Worm (Caenorhabditis elegans) whole organism, young adult: ENCODE measurements around the gene lgl-1.

Experiments
- B0019.2 ChIP-seq: fragments of 200-800 bp; sonication (Bioruptor generic); conservative IDR thresholded peaks from 2 replicates; pipeline ENCODE4 v1.3.6; 2022; ENCODE audit warnings: missing genetic modification reagents, missing genetic modification characterization, missing compliant biosample characterization
- B0035.1 ChIP-seq: sonication (generic microtip); optimal IDR thresholded peaks from 2 replicates; lab custom pipeline; 2016; ENCODE audit warnings: missing genetic modification characterization, mild to moderate bottlenecking, missing compliant biosample characterization, missing genotype, missing genetic modification reagents
- D2030.7 ChIP-seq: fragments of 200-800 bp; sonication (Bioruptor generic); IDR thresholded peaks from 2 replicates; pipeline ENCODE4 v1.3.6; 2022; ENCODE audit warnings: missing genetic modification reagents, missing genetic modification characterization, missing compliant biosample characterization
- F22D6.2 ChIP-seq: sonication (generic microtip); optimal IDR thresholded peaks from 2 replicates; lab custom pipeline; 2016; ENCODE audit warnings: mild to moderate bottlenecking, missing genetic modification characterization, missing compliant biosample characterization
- F23B12.7 ChIP-seq: sonication (generic microtip); optimal IDR thresholded peaks from 2 replicates; lab custom pipeline; 2017; ENCODE audit warnings: missing genetic modification characterization, mild to moderate bottlenecking, missing compliant biosample characterization, antibody characterized with exemption, moderate library complexity; ENCODE audit not compliant: insufficient read depth
- F37B4.10 ChIP-seq: fragments of 200-800 bp; sonication (Bioruptor generic); IDR thresholded peaks from 2 replicates; pipeline ENCODE4 v1.3.6; 2022; ENCODE audit warnings: missing genetic modification characterization, missing compliant biosample characterization
- F57C9.4 ChIP-seq: sonication (generic microtip); optimal IDR thresholded peaks from 2 replicates; lab custom pipeline; 2017; ENCODE audit warnings: mild to moderate bottlenecking, missing genetic modification characterization, missing compliant biosample characterization
- K12H6.12 ChIP-seq: fragments of 200-800 bp; sonication (Bioruptor generic); optimal IDR thresholded peaks from 2 replicates; lab custom pipeline; 2018; ENCODE audit warnings: mild to moderate bottlenecking, missing genetic modification characterization, missing compliant biosample characterization
- Y53G8AR.9 ChIP-seq: fragments of 200-800 bp; sonication (Bioruptor generic); conservative IDR thresholded peaks from 2 replicates; pipeline ENCODE4 v1.3.6; 2022; ENCODE audit warnings: missing genetic modification reagents, missing genetic modification characterization, missing compliant biosample characterization
- Y95B8A.8 ChIP-seq: fragments of 200-800 bp; sonication (Bioruptor generic); IDR thresholded peaks from 2 replicates; pipeline ENCODE4 v1.3.6; 2022; ENCODE audit warnings: missing genetic modification reagents, missing genetic modification characterization, missing compliant biosample characterization
- ZK185.1 ChIP-seq: sonication (generic microtip); optimal IDR thresholded peaks from 2 replicates; lab custom pipeline; 2016; ENCODE audit warnings: mild to moderate bottlenecking, missing genetic modification characterization, missing compliant biosample characterization; ENCODE audit not compliant: poor library complexity, severe bottlenecking
- ama-1 ChIP-seq, 3 experiments: fragments of 150-350 bp in 1 of 3; sonication (generic microtip) in 2 of 3; optimal IDR thresholded peaks; 2 replicates each; lab custom pipeline; 2014 to 2018; ENCODE audit warnings: missing biosample characterization in 2 of 3, missing genetic modification characterization in 2 of 3, missing genetic modification reagents in 2 of 3
- aptf-3 ChIP-seq: fragments of 200-800 bp; sonication (Bioruptor generic); IDR thresholded peaks from 2 replicates; pipeline ENCODE4 v1.3.6; 2022; ENCODE audit warnings: missing genetic modification characterization, missing compliant biosample characterization
- attf-5 ChIP-seq: fragments of 200-800 bp; sonication (Bioruptor generic); optimal IDR thresholded peaks from 2 replicates; lab custom pipeline; 2018; ENCODE audit warnings: mild to moderate bottlenecking, missing genetic modification characterization, missing compliant biosample characterization
- bed-2 ChIP-seq: fragments of 200-800 bp; sonication (Bioruptor generic); IDR thresholded peaks from 2 replicates; pipeline ENCODE4 v1.3.6; 2022; ENCODE audit warnings: missing genetic modification reagents, missing genetic modification characterization, missing compliant biosample characterization
- ceh-27 ChIP-seq: fragments of 200-800 bp; sonication (Bioruptor generic); optimal IDR thresholded peaks from 2 replicates; lab custom pipeline; 2018; ENCODE audit warnings: mild to moderate bottlenecking, missing genetic modification characterization, moderate library complexity, missing compliant biosample characterization
- ceh-58 ChIP-seq: fragments of 200-800 bp; sonication (Bioruptor generic); IDR thresholded peaks from 2 replicates; pipeline ENCODE4 v1.3.6; 2022; ENCODE audit warnings: missing genetic modification characterization, missing compliant biosample characterization
- dpl-1 ChIP-seq: fragments of 150-350 bp; optimal IDR thresholded peaks from 2 replicates; lab custom pipeline; 2014; ENCODE audit warnings: missing biosample characterization, missing genetic modification reagents, missing genetic modification characterization
- egl-18 ChIP-seq: fragments of 200-800 bp; sonication (Bioruptor generic); IDR thresholded peaks from 2 replicates; pipeline ENCODE4 v1.3.6; 2022; ENCODE audit warnings: missing genetic modification reagents, missing genetic modification characterization, missing compliant biosample characterization
- egrh-3 ChIP-seq: fragments of 200-800 bp; sonication (Bioruptor generic); IDR thresholded peaks from 2 replicates; pipeline ENCODE4 v1.3.6; 2022; ENCODE audit warnings: missing genetic modification reagents, missing genetic modification characterization, missing compliant biosample characterization
- ets-4 ChIP-seq: fragments of 200-800 bp; sonication (Bioruptor generic); optimal IDR thresholded peaks from 2 replicates; lab custom pipeline; 2018; ENCODE audit warnings: mild to moderate bottlenecking, missing genetic modification characterization, missing compliant biosample characterization
- let-607 ChIP-seq, 2 experiments: fragments of 200-800 bp in 1 of 2; sonication (Bioruptor generic) in 1 of 2; sonication (generic microtip) in 1 of 2; optimal IDR thresholded peaks; 2 replicates each; lab custom pipeline; 2016 to 2018; ENCODE audit warnings: mild to moderate bottlenecking in 2 of 2, missing compliant biosample characterization in 2 of 2, missing genetic modification characterization in 2 of 2, moderate library complexity in 2 of 2, missing genotype in 1 of 2
- lin-26 ChIP-seq: fragments of 200-800 bp; sonication (Bioruptor generic); IDR thresholded peaks from 2 replicates; pipeline ENCODE4 v1.3.6; 2022; ENCODE audit warnings: missing genetic modification reagents, missing genetic modification characterization, missing compliant biosample characterization
- lin-35 ChIP-seq, 3 experiments: fragments of 150-350 bp in 2 of 3; sonication (generic microtip) in 1 of 3; optimal IDR thresholded peaks; 2 replicates each; lab custom pipeline; 2014 to 2018; ENCODE audit warnings: missing biosample characterization in 3 of 3, missing genetic modification characterization in 3 of 3, missing genetic modification reagents in 3 of 3
- madf-3 ChIP-seq: fragments of 200-800 bp; sonication (Bioruptor generic); IDR thresholded peaks from 2 replicates; pipeline ENCODE4 v1.3.6; 2022; ENCODE audit warnings: missing genetic modification reagents, missing genetic modification characterization, missing compliant biosample characterization
- madf-6 ChIP-seq: fragments of 200-800 bp; sonication (Bioruptor generic); IDR thresholded peaks from 2 replicates; pipeline ENCODE4 v1.3.6; 2022; ENCODE audit warnings: missing genetic modification reagents, missing genetic modification characterization, missing compliant biosample characterization
- madf-8 ChIP-seq: fragments of 200-800 bp; sonication (Bioruptor generic); conservative IDR thresholded peaks from 2 replicates; pipeline ENCODE4 v1.3.6; 2022; ENCODE audit warnings: missing genetic modification reagents, missing genetic modification characterization, missing compliant biosample characterization
- nfya-1 ChIP-seq: sonication (generic microtip); optimal IDR thresholded peaks from 2 replicates; lab custom pipeline; 2017; ENCODE audit warnings: antibody characterized with exemption, missing compliant biosample characterization, missing genetic modification characterization, borderline replicate concordance; ENCODE audit not compliant: insufficient read depth
- nhr-27 ChIP-seq: fragments of 200-800 bp; sonication (Bioruptor generic); optimal IDR thresholded peaks from 2 replicates; lab custom pipeline; 2018; ENCODE audit warnings: mild to moderate bottlenecking, missing genetic modification characterization, moderate library complexity, missing compliant biosample characterization
- nhr-80 ChIP-seq: sonication (generic microtip); optimal IDR thresholded peaks from 2 replicates; lab custom pipeline; 2016; ENCODE audit warnings: missing genetic modification characterization, missing compliant biosample characterization
- rcor-1 ChIP-seq: fragments of 200-800 bp; sonication (Bioruptor generic); IDR thresholded peaks from 2 replicates; pipeline ENCODE4 v1.3.6; 2022; ENCODE audit warnings: missing genetic modification reagents, missing genetic modification characterization, missing compliant biosample characterization
- rpc-1 ChIP-seq, 2 experiments: fragments of 150-350 bp in 1 of 2; sonication (generic microtip) in 1 of 2; optimal IDR thresholded peaks; 2 replicates each; lab custom pipeline; 2014 to 2018; ENCODE audit warnings: missing biosample characterization in 1 of 2, missing genetic modification characterization in 1 of 2, missing genetic modification reagents in 1 of 2, missing genotype in 1 of 2
- tbp1 ChIP-seq: fragments of 200-800 bp; sonication (Bioruptor generic); optimal IDR thresholded peaks from 2 replicates; lab custom pipeline; 2018; ENCODE audit warnings: mild to moderate bottlenecking, missing genetic modification characterization, missing compliant biosample characterization
- tbx-9 ChIP-seq: sonication (generic microtip); optimal IDR thresholded peaks from 2 replicates; lab custom pipeline; 2016; ENCODE audit warnings: borderline replicate concordance, missing genetic modification characterization, inconsistent platforms, missing compliant biosample characterization
- zfh-2 ChIP-seq: fragments of 200-800 bp; sonication (Bioruptor generic); conservative IDR thresholded peaks from 2 replicates; pipeline ENCODE4 v1.3.6; 2022; ENCODE audit warnings: missing genetic modification reagents, missing genetic modification characterization, missing compliant biosample characterization
- ztf-22 ChIP-seq: fragments of 200-800 bp; sonication (Bioruptor generic); optimal IDR thresholded peaks from 2 replicates; lab custom pipeline; 2018; ENCODE audit warnings: mild to moderate bottlenecking, missing genetic modification characterization, moderate library complexity, missing compliant biosample characterization
- ztf-25 ChIP-seq: fragments of 200-800 bp; sonication (Bioruptor generic); IDR thresholded peaks from 2 replicates; pipeline ENCODE4 v1.3.6; 2022; ENCODE audit warnings: missing genetic modification reagents, missing genetic modification characterization, missing compliant biosample characterization
- ztf-28 ChIP-seq: fragments of 200-800 bp; sonication (Bioruptor generic); IDR thresholded peaks from 2 replicates; pipeline ENCODE4 v1.3.6; 2022; ENCODE audit warnings: missing genetic modification reagents, missing genetic modification characterization, missing compliant biosample characterization

The lgl-1 gene

DNA sequence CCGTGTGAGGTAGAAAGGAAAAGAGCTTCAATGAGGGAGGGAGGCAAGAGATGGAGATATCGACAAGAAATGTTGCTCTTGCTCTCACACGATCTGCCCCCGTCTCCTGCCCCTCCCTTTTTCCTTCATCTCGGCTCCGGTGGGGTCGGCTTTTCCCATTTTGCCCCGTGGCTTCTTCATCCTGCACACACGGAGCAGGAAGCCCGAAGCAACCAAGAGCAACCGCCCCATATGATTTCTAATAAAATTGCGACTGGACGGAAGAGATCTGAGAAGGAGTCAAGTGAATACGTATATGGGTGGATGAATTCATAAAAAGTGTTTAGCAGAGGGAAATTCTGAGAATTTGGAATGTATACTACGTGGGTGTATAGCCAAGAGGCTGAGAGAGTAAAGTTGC, 26.2 kb downstream of the lgl-1 start:
- TF ChIP-seq nfya-1 (tag; lab: Kevin White, UChicago), result no peak
- 0 out of 2 replicates have a peak, but pooled peaks have one; percentile 42 for TF ChIP-seq madf-3 (GFP tag; lab: Robert Waterston, UW)
- TF ChIP-seq nhr-80 (tag; lab: Kevin White, UChicago), result no peak
- peak; percentile 14; the same call in 1 of the 2 replicates for TF ChIP-seq egrh-3 (GFP tag; lab: Robert Waterston, UW)
- no peak for TF ChIP-seq ceh-27
- peak; percentile 94 for TF ChIP-seq zfh-2 (GFP tag; lab: Robert Waterston, UW)
- no peak for TF ChIP-seq lin-35 (GFP tag; optimal IDR thresholded peaks at IDR 0.05; lab: Kevin White, UChicago)
- no peak for TF ChIP-seq nhr-27
- no peak for TF ChIP-seq B0035.1 (tag; lab: Kevin White, UChicago)
- TF ChIP-seq F22D6.2 (tag; lab: Kevin White, UChicago), result no peak
- TF ChIP-seq dpl-1 (GFP tag; lab: Kevin White, UChicago), result no peak
- peak; percentile 16; the same call in 1 of the 2 replicates for TF ChIP-seq rcor-1

DNA sequence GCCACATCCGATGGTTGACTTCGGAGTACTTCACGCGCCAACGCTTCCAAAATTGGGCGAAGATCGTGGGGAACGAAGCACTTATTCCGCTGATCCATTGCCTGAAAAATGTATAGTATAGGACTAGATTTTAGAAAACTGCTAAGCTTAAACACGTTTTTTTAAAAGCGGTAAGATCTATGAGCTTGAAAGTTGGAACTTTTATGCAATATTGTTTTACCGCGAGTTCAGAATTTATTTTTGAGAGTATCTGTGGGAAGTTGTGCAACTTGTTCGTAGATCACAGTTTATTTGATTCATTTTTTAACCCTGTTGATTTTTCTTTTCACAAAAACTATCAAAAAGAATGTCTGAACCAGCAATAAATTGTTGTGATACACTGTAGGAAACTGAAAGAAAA, 29.5 kb downstream of the lgl-1 start, which contains the start of gene F39H12.3:
TSS of gene F39H12.3 (minus strand) at position 101 of the 400 bp plus-strand sequence.
- no peak for TF ChIP-seq rpc-1 (optimal IDR thresholded peaks at IDR 0.05; lab: Kevin White, UChicago)
- no peak for TF ChIP-seq rpc-1 (tag; optimal IDR thresholded peaks at IDR 0.05; lab: Kevin White, UChicago)
- no peak for TF ChIP-seq madf-6 (GFP tag; lab: Robert Waterston, UW)
- no peak for TF ChIP-seq F23B12.7 (tag; lab: Kevin White, UChicago)
- no peak for TF ChIP-seq ceh-27
- no peak for TF ChIP-seq madf-8 (GFP tag; lab: Robert Waterston, UW)
- TF ChIP-seq, all 124 proteins: peak for 0

DNA sequence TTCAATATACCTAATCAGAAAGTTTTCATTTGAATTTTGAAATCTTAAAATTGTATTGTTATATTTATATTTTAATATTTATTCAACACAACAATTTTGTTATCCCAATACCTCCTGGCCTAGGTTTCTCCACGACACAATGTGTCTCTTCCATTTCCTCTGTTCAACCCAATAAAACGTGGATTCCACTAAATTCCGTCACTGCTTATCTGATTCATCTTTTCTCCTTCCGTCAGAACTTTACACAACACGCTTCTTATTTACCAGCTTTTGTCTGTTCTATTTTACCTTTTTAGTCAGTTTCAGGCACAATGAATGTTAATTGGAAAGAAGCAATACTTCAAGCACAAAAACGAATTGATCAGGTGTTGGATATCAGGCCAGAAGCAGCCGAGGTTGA, 36.4 kb downstream of the lgl-1 start, which contains the start of gene F39H12.1:
TSS of gene F39H12.1 (plus strand) at position 301 of the 400 bp plus-strand sequence.
- TF ChIP-seq Y95B8A.8 (GFP tag; lab: Robert Waterston, UW), result no peak
- TF ChIP-seq tbx-9 (tag; lab: Kevin White, UChicago), result no peak
- TF ChIP-seq Y53G8AR.9 (GFP tag; lab: Robert Waterston, UW), result no peak
- TF ChIP-seq lin-26, result no peak
- no peak for TF ChIP-seq ceh-27
- no peak for TF ChIP-seq ZK185.1 (tag; lab: Kevin White, UChicago)
- no peak for TF ChIP-seq ets-4 (GFP tag; lab: Kevin White, UChicago)
- no peak for TF ChIP-seq aptf-3 (GFP tag; lab: Robert Waterston, UW)
- no peak for TF ChIP-seq rpc-1 (optimal IDR thresholded peaks at IDR 0.05; lab: Kevin White, UChicago)
- TF ChIP-seq rpc-1 (tag; optimal IDR thresholded peaks at IDR 0.05; lab: Kevin White, UChicago), result no peak
- no peak for TF ChIP-seq bed-2
- no peak for TF ChIP-seq K12H6.12 (tag; lab: Kevin White, UChicago)

DNA sequence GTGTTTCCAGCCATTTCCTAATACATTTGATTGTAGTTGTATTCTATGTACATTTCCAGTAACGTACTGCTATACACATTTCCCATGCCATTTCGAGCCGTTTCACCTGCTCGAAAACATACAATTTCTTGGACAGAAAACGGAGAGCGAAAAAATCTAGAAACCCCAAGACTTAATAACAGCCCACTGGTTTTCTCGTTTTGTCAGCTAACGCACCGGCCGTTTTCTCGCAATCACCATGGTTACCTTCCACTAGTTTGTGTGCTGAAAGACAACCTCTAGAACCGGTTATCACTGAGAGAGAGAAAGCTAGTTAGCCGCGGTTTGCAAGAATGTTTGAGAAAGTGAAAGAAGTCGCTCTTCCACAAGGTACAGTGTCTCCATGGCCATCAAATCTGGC, 40.7 kb downstream of the lgl-1 start:
- TF ChIP-seq let-607 (tag; optimal IDR thresholded peaks at IDR 0.05; lab: Kevin White, UChicago) (no peak), F57C9.4 (tag; lab: Kevin White, UChicago) (no peak), nfya-1 (tag; lab: Kevin White, UChicago) (no peak), ztf-25 (GFP tag; lab: Robert Waterston, UW) (no peak), F37B4.10 (no peak), ztf-28 (GFP tag; lab: Robert Waterston, UW) (no peak), B0019.2 (GFP tag; lab: Robert Waterston, UW) (no peak), ama-1 (optimal IDR thresholded peaks at IDR 0.05; lab: Kevin White, UChicago) (no peak), ama-1 (GFP tag; optimal IDR thresholded peaks at IDR 0.05; lab: Kevin White, UChicago) (no peak), tbp1 (GFP tag; lab: Kevin White, UChicago) (no peak), F22D6.2 (tag; lab: Kevin White, UChicago) (no peak), ceh-58 (no peak), egl-18 (GFP tag; lab: Robert Waterston, UW) (no peak), lin-35 (GFP tag; optimal IDR thresholded peaks at IDR 0.05; lab: Kevin White, UChicago) (no peak), D2030.7 (GFP tag; lab: Robert Waterston, UW) (no peak), attf-5 (GFP tag; lab: Kevin White, UChicago) (no peak), ztf-22 (GFP tag; lab: Kevin White, UChicago) (no peak)
